Fruit fly (Drosophila melanogaster) whole organism, embryonic: ENCODE results near the gene heix.

Experiments used
- ATbp ChIP-seq: fragments of 200-800 bp; sonication (Bioruptor generic); optimal IDR thresholded peaks from 2 replicates; lab custom pipeline; 2017; ENCODE audit warnings: missing biosample characterization, mild to moderate bottlenecking, missing genetic modification characterization, missing genetic modification reagents
- Bgb ChIP-seq: fragments of 200-800 bp; sonication (Bioruptor generic); IDR thresholded peaks from 2 replicates; pipeline ENCODE4 v1.3.6; 2022; ENCODE audit warnings: missing biosample characterization, missing genetic modification characterization; ENCODE audit not compliant: partially characterized antibody
- Blimp-1 ChIP-seq: fragments of 200-800 bp; sonication (Bioruptor generic); optimal IDR thresholded peaks from 3 replicates; lab custom pipeline; 2018; ENCODE audit warnings: missing biosample characterization, missing genetic modification characterization, mild to moderate bottlenecking, moderate library complexity, missing genetic modification reagents
- CG10979 ChIP-seq: fragments of 200-800 bp; sonication (Bioruptor generic); optimal IDR thresholded peaks from 2 replicates; lab custom pipeline; 2018; ENCODE audit warnings: missing biosample characterization, mild to moderate bottlenecking, missing genetic modification characterization, moderate library complexity
- CG11247 ChIP-seq: fragments of 200-800 bp; sonication (Bioruptor generic); IDR thresholded peaks from 2 replicates; pipeline ENCODE4 v1.3.6; 2022; ENCODE audit warnings: missing biosample characterization, missing genetic modification characterization
- CG12299 ChIP-seq: fragments of 200-800 bp; sonication (Bioruptor generic); optimal IDR thresholded peaks from 2 replicates; lab custom pipeline; 2018; ENCODE audit warnings: missing biosample characterization, mild to moderate bottlenecking, missing genetic modification characterization
- CG17912 ChIP-seq: fragments of 200-800 bp; sonication (Bioruptor generic); optimal IDR thresholded peaks from 2 replicates; lab custom pipeline; 2018; ENCODE audit warnings: missing biosample characterization, mild to moderate bottlenecking, missing genetic modification characterization
- CG18011 ChIP-seq: fragments of 200-800 bp; sonication (Bioruptor generic); optimal IDR thresholded peaks from 2 replicates; lab custom pipeline; 2017; ENCODE audit warnings: missing biosample characterization, missing genetic modification characterization, mild to moderate bottlenecking, moderate library complexity, missing genotype
- CG31224 ChIP-seq: fragments of 200-800 bp; sonication (Bioruptor generic); IDR thresholded peaks from 2 replicates; pipeline ENCODE4 v1.3.6; 2022; ENCODE audit warnings: missing biosample characterization, missing genetic modification characterization
- CG33213 ChIP-seq: fragments of 200-800 bp; sonication (Bioruptor generic); optimal IDR thresholded peaks from 3 replicates; lab custom pipeline; 2016; ENCODE audit warnings: missing biosample characterization, missing genetic modification characterization
- CG34224 ChIP-seq: fragments of 200-800 bp; sonication (Bioruptor generic); IDR thresholded peaks from 3 replicates; pipeline ENCODE4 v1.3.6; 2022; ENCODE audit warnings: missing biosample characterization, missing genetic modification characterization; ENCODE audit not compliant: partially characterized antibody
- CG3995 ChIP-seq: fragments of 200-800 bp; sonication (Bioruptor generic); optimal IDR thresholded peaks from 3 replicates; lab custom pipeline; 2016; ENCODE audit warnings: missing biosample characterization, missing genetic modification characterization
- D19B ChIP-seq: fragments of 200-800 bp; sonication (Bioruptor generic); optimal IDR thresholded peaks from 2 replicates; lab custom pipeline; 2017; ENCODE audit warnings: missing biosample characterization, mild to moderate bottlenecking, missing genetic modification characterization
- Dip3 ChIP-seq: fragments of 200-800 bp; sonication (Bioruptor generic); optimal IDR thresholded peaks from 3 replicates; lab custom pipeline; 2016; ENCODE audit warnings: missing biosample characterization, missing genetic modification characterization
- E2f1 ChIP-seq: fragments of 200-800 bp; sonication (Bioruptor generic); IDR thresholded peaks from 2 replicates; pipeline ENCODE4 v1.3.6; 2022; ENCODE audit warnings: missing biosample characterization, missing genetic modification characterization
- Eip74EF ChIP-seq, 2 experiments: fragments of 200-800 bp in 1 of 2; fragments of >200 bp in 1 of 2; sonication (Bioruptor generic) in 1 of 2; optimal IDR thresholded peaks; 2 replicates each; lab custom pipeline; 2017 to 2019; ENCODE audit warnings: missing biosample characterization in 2 of 2, missing genetic modification characterization in 2 of 2, mild to moderate bottlenecking in 1 of 2, moderate library complexity in 1 of 2
- Elba2 ChIP-seq: fragments of 200-800 bp; sonication (Bioruptor generic); optimal IDR thresholded peaks from 3 replicates; lab custom pipeline; 2016; ENCODE audit warnings: missing biosample characterization, missing genetic modification characterization
- Ets65A ChIP-seq: fragments of 200-800 bp; sonication (Bioruptor generic); peaks from one replicate; lab custom pipeline; 2016; ENCODE audit warnings: missing biosample characterization, missing genetic modification characterization
- Hr39 ChIP-seq: fragments of >200 bp; optimal IDR thresholded peaks from 2 replicates; lab custom pipeline; 2017
- Kr ChIP-seq: fragments of 200-800 bp; sonication (Bioruptor generic); optimal IDR thresholded peaks from 2 replicates; lab custom pipeline; 2017; ENCODE audit warnings: missing biosample characterization, mild to moderate bottlenecking, missing genetic modification characterization
- Lpt ChIP-seq: fragments of >200 bp; optimal IDR thresholded peaks from 2 replicates; lab custom pipeline; 2018; ENCODE audit warnings: missing biosample characterization, missing genetic modification characterization
- MESR4 ChIP-seq: fragments of 200-800 bp; sonication (Bioruptor generic); optimal IDR thresholded peaks from 2 replicates; lab custom pipeline; 2018; ENCODE audit warnings: missing biosample characterization, mild to moderate bottlenecking, missing genetic modification characterization, moderate library complexity
- Mad ChIP-seq: fragments of 200-800 bp; sonication (Bioruptor generic); optimal IDR thresholded peaks from 2 replicates; lab custom pipeline; 2016; ENCODE audit warnings: missing biosample characterization, missing genetic modification characterization
- Med ChIP-seq: fragments of 200-800 bp; sonication (Bioruptor generic); peaks from one replicate; lab custom pipeline; 2016; ENCODE audit warnings: missing biosample characterization, missing genetic modification characterization, mild to moderate bottlenecking, inconsistent platforms, moderate library complexity
- Mrtf ChIP-seq: fragments of 200-800 bp; sonication (Bioruptor generic); IDR thresholded peaks from 3 replicates; pipeline ENCODE4 v1.3.6; 2022; ENCODE audit warnings: missing biosample characterization, missing genetic modification characterization
- Nf-YB ChIP-seq: fragments of 200-800 bp; sonication (Bioruptor generic); optimal IDR thresholded peaks from 3 replicates; lab custom pipeline; 2019; ENCODE audit warnings: missing biosample characterization, mild to moderate bottlenecking, missing genetic modification characterization, moderate library complexity
- Nf-YC ChIP-seq: fragments of 200-800 bp; optimal IDR thresholded peaks from 3 replicates; lab custom pipeline; 2019; ENCODE audit warnings: missing biosample characterization, mild to moderate bottlenecking, missing genetic modification characterization, moderate library complexity
- NfI ChIP-seq: fragments of 200-800 bp; sonication (Bioruptor generic); optimal IDR thresholded peaks from 3 replicates; lab custom pipeline; 2018; ENCODE audit warnings: missing biosample characterization, mild to moderate bottlenecking, missing genetic modification characterization, moderate library complexity
- Poxn ChIP-seq: fragments of 200-800 bp; sonication (Bioruptor generic); IDR thresholded peaks from 2 replicates; pipeline ENCODE4 v1.3.6; 2022; ENCODE audit warnings: missing biosample characterization, missing genetic modification characterization
- Rx ChIP-seq: fragments of 200-800 bp; sonication (Bioruptor generic); IDR thresholded peaks from 2 replicates; pipeline ENCODE4 v1.3.6; 2022; ENCODE audit warnings: missing biosample characterization, missing genetic modification characterization
- Xrp1 ChIP-seq: fragments of 200-800 bp; sonication (Bioruptor generic); IDR thresholded peaks from 2 replicates; pipeline ENCODE4 v1.3.6; 2022; ENCODE audit warnings: missing biosample characterization, missing genetic modification characterization
- abd-A ChIP-seq: fragments of 200-800 bp; sonication (Bioruptor generic); optimal IDR thresholded peaks from 3 replicates; lab custom pipeline; 2019; ENCODE audit warnings: missing biosample characterization, mild to moderate bottlenecking, missing genetic modification characterization, moderate library complexity
- al ChIP-seq: fragments of 200-800 bp; sonication (Bioruptor generic); IDR thresholded peaks from 2 replicates; pipeline ENCODE4 v1.3.6; 2022; ENCODE audit warnings: missing biosample characterization, missing genetic modification characterization
- ase ChIP-seq: fragments of 200-800 bp; sonication (Bioruptor generic); IDR thresholded peaks from 3 replicates; pipeline ENCODE4 v1.3.6; 2022; ENCODE audit warnings: missing biosample characterization, missing genetic modification characterization
- cg ChIP-seq: fragments of 200-800 bp; sonication (Bioruptor generic); optimal IDR thresholded peaks from 3 replicates; lab custom pipeline; 2019; ENCODE audit warnings: missing biosample characterization, mild to moderate bottlenecking, missing genetic modification characterization, moderate library complexity
- chinmo ChIP-seq: fragments of 200-800 bp; sonication (Bioruptor generic); IDR thresholded peaks from 4 replicates; pipeline ENCODE4 v1.3.6; 2022; ENCODE audit warnings: missing biosample characterization, missing genetic modification characterization; ENCODE audit not compliant: partially characterized antibody
- da ChIP-seq: fragments of 200-800 bp; sonication (Bioruptor generic); optimal IDR thresholded peaks from 2 replicates; lab custom pipeline; 2016; ENCODE audit warnings: missing biosample characterization, missing genetic modification characterization
- dm ChIP-seq: fragments of 200-800 bp; sonication (Bioruptor generic); optimal IDR thresholded peaks from 3 replicates; lab custom pipeline; 2016; ENCODE audit warnings: missing biosample characterization, missing genetic modification characterization
- gem ChIP-seq: fragments of 200-800 bp; sonication (Bioruptor generic); optimal IDR thresholded peaks from 2 replicates; lab custom pipeline; 2019; ENCODE audit warnings: missing biosample characterization, mild to moderate bottlenecking, missing genetic modification characterization, moderate library complexity
- gfzf ChIP-seq: fragments of 200-800 bp; sonication (Bioruptor generic); optimal IDR thresholded peaks from 2 replicates; lab custom pipeline; 2016; ENCODE audit warnings: missing biosample characterization, mild to moderate bottlenecking, missing genetic modification characterization, moderate library complexity
- mam ChIP-seq: fragments of 200-800 bp; sonication (Bioruptor generic); optimal IDR thresholded peaks from 3 replicates; lab custom pipeline; 2016; ENCODE audit warnings: missing biosample characterization, missing genetic modification characterization
- nau ChIP-seq: fragments of 200-800 bp; sonication (Bioruptor generic); optimal IDR thresholded peaks from 3 replicates; lab custom pipeline; 2017; ENCODE audit warnings: missing biosample characterization, mild to moderate bottlenecking, missing genetic modification characterization, missing genetic modification reagents
- onecut ChIP-seq: fragments of 200-800 bp; sonication (Bioruptor generic); IDR thresholded peaks from 2 replicates; pipeline ENCODE4 v1.3.6; 2022; ENCODE audit warnings: missing biosample characterization, missing genetic modification characterization
- org-1 ChIP-seq: fragments of 200-800 bp; sonication (Bioruptor generic); optimal IDR thresholded peaks from 2 replicates; lab custom pipeline; 2017; ENCODE audit warnings: missing biosample characterization, missing genetic modification characterization
- pros ChIP-seq: fragments of 200-800 bp; sonication (Bioruptor generic); optimal IDR thresholded peaks from 3 replicates; lab custom pipeline; 2019; ENCODE audit warnings: missing biosample characterization, mild to moderate bottlenecking, missing genetic modification characterization, moderate library complexity
- pum ChIP-seq: fragments of 200-800 bp; sonication (Bioruptor generic); optimal IDR thresholded peaks from 2 replicates; lab custom pipeline; 2016; ENCODE audit warnings: missing biosample characterization, missing genetic modification characterization
- ssp ChIP-seq: fragments of 200-800 bp; sonication (Bioruptor generic); IDR thresholded peaks from 2 replicates; pipeline ENCODE4 v1.3.6; 2022; ENCODE audit warnings: missing biosample characterization, missing genetic modification characterization
- tin ChIP-seq: fragments of 200-800 bp; sonication (Bioruptor generic); optimal IDR thresholded peaks from 3 replicates; lab custom pipeline; 2016; ENCODE audit warnings: missing biosample characterization, missing genetic modification characterization
- unc-4 ChIP-seq: fragments of 200-800 bp; sonication (Bioruptor generic); IDR thresholded peaks from 2 replicates; pipeline ENCODE4 v1.3.6; 2022; ENCODE audit warnings: missing biosample characterization, missing genetic modification characterization; ENCODE audit not compliant: partially characterized antibody
- usp ChIP-seq: fragments of >200 bp; optimal IDR thresholded peaks from 2 replicates; lab custom pipeline; 2017; ENCODE audit warnings: missing biosample characterization, missing genetic modification characterization
- vfl ChIP-seq: fragments of 200-800 bp; sonication (Bioruptor generic); optimal IDR thresholded peaks from 2 replicates; lab custom pipeline; 2016; ENCODE audit warnings: missing biosample characterization, missing genetic modification characterization
- yki ChIP-seq: fragments of >200 bp; optimal IDR thresholded peaks from 3 replicates; lab custom pipeline; 2018

heix gene

DNA sequence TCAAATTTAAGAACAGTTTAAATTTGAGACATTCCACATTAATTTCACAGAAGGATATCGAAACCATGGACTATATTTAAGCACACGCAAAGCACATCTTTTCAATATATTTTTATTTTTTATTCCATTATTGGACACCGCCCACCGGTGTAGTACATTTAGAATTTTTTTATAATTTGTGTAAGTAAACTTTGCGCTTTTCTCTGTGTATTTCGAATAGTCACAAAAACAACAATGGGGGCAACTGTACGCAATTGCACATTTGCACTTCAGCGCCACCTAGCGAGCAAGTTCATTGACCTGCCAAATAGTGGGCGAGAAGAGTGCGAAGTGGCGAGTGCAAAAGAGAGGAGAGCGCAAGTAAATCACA is 23.9 kb downstream of the heix start (continued):
- TF ChIP-seq ATbp (GFP tag; lab: Kevin White, UChicago) (peak; percentile 47), NfI (GFP tag; lab: Kevin White, UChicago) (peak; percentile 42), al (no peak), gem (tag; lab: Kevin White, UChicago) (peak; percentile 72), nau (GFP tag; lab: Kevin White, UChicago) (peak; percentile 20), Nf-YC (tag; lab: Kevin White, UChicago) (no peak), da (GFP tag; lab: Kevin White, UChicago) (no peak), unc-4 (GFP tag; lab: Robert Waterston, UW) (no peak), tin (GFP tag; lab: Kevin White, UChicago) (no peak), CG18011 (GFP tag; lab: Kevin White, UChicago) (no peak), Poxn (GFP tag; lab: Robert Waterston, UW) (no peak), Bgb (GFP tag; lab: Robert Waterston, UW) (no peak), Nf-YB (GFP tag; lab: Kevin White, UChicago) (no peak), Dip3 (GFP tag; lab: Kevin White, UChicago) (peak; percentile 19), CG11247 (GFP tag; lab: Robert Waterston, UW) (no peak), Elba2 (GFP tag; lab: Kevin White, UChicago) (no peak), vfl (GFP tag; lab: Kevin White, UChicago) (no peak), Xrp1 (GFP tag; lab: Robert Waterston, UW) (peak; percentile 38; the same call in 1 of the 2 replicates), CG10979 (peak; percentile 44), pros (no peak), Eip74EF (GFP tag; optimal IDR thresholded peaks at IDR 0.05; lab: Kevin White, UChicago) (no peak), usp (GFP tag; lab: Kevin White, UChicago) (no peak), org-1 (GFP tag; lab: Kevin White, UChicago) (peak; percentile 55), yki (lab: Kevin White, UChicago) (no peak), Lpt (no peak), E2f1 (peak; percentile 15; the same call in 1 of the 2 replicates), CG12299 (tag; lab: Kevin White, UChicago) (peak; percentile 17), Mad (GFP tag; lab: Kevin White, UChicago) (peak; percentile 13), ssp (GFP tag; lab: Robert Waterston, UW) (peak; percentile 18; the same call in 1 of the 2 replicates), D19B (GFP tag; lab: Kevin White, UChicago) (peak; percentile 36), CG17912 (GFP tag; lab: Kevin White, UChicago) (no peak), Hr39 (lab: Kevin White, UChicago) (no peak), MESR4 (GFP tag; lab: Kevin White, UChicago) (no peak), dm (no peak)
- TF ChIP-seq, all 482 proteins: peak for 172

DNA sequence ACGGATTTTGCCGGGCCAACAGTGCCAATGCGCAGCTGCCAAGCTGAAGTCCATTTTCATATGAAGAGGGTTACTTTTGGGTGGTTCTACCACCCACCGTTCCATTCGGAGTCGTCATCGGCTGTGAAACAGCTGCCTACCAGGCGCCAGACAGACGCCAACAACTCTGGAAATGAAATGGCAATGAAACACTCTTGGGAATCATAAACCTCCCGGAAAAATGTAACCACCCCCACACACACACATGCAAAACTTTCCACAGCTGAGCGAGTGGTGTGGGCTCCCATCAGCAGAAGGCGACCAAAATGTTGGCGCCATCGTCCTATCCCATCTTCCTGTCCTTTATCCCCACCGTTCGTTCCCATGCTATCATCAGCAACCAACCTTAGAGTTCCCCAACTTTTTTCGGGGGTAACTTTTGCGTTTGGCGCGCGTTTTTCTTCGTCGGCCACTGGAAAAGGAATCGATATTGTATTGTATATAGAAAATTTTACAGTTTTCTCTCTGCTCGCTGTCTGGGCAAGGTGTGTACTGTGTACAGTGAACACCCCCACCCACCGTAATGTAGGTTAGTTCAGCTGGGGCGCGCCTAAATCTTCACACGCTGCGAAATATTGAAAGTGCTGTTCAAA is 24.4 kb downstream of the heix start:
- TF ChIP-seq cg (peak; percentile 25), Rx (no peak), Med (peak; percentile 56), chinmo (GFP tag; lab: Robert Waterston, UW) (0 out of 4 replicates have a peak, but pooled peaks have one; percentile 35), CG34224 (GFP tag; lab: Robert Waterston, UW) (0 out of 3 replicates have a peak, but pooled peaks have one; percentile 31), gfzf (GFP tag; lab: Kevin White, UChicago) (no peak), Kr (GFP tag; lab: Kevin White, UChicago) (no peak), ase (no peak), Blimp-1 (no peak), Mrtf (GFP tag; lab: Robert Waterston, UW) (no peak), CG31224 (peak; percentile 98), CG3995 (GFP tag; lab: Kevin White, UChicago) (no peak), abd-A (peak; percentile 92), onecut (GFP tag; lab: Robert Waterston, UW) (peak; percentile 94), mam (GFP tag; lab: Kevin White, UChicago) (peak; percentile 3), pum (GFP tag; lab: Kevin White, UChicago) (no peak), CG33213 (GFP tag; lab: Kevin White, UChicago) (no peak), Ets65A (GFP tag; lab: Kevin White, UChicago) (peak; percentile 79)
